Fruit fly (Drosophila melanogaster) whole organism, embryonic: ENCODE data around the gene CG17249.

Source experiments
- Atf6 ChIP-seq: fragments of 200-800 bp; sonication (Bioruptor generic); IDR thresholded peaks from 2 replicates; pipeline ENCODE4 v1.3.6; 2022; ENCODE audit warnings: missing biosample characterization, missing genetic modification characterization
- BEAF-32 ChIP-seq: fragments of 200-800 bp; sonication (Bioruptor generic); optimal IDR thresholded peaks from 3 replicates; lab custom pipeline; 2017; ENCODE audit warnings: missing biosample characterization, missing genetic modification characterization, mild to moderate bottlenecking, moderate library complexity, missing genetic modification reagents
- CG1024 ChIP-seq: fragments of 200-800 bp; sonication (Bioruptor generic); IDR thresholded peaks from 2 replicates; pipeline ENCODE4 v1.3.6; 2022; ENCODE audit warnings: missing biosample characterization, missing genetic modification characterization
- CG10267 ChIP-seq: fragments of 200-800 bp; sonication (Bioruptor generic); optimal IDR thresholded peaks from 2 replicates; lab custom pipeline; 2018; ENCODE audit warnings: missing biosample characterization, mild to moderate bottlenecking, missing genetic modification characterization, moderate library complexity
- CG13894 ChIP-seq: fragments of 200-800 bp; sonication (Bioruptor generic); optimal IDR thresholded peaks from 3 replicates; lab custom pipeline; 2018; ENCODE audit warnings: missing biosample characterization, mild to moderate bottlenecking, missing genetic modification characterization, moderate library complexity
- CG15011 ChIP-seq: fragments of 200-800 bp; sonication (Bioruptor generic); optimal IDR thresholded peaks from 3 replicates; lab custom pipeline; 2018; ENCODE audit warnings: missing biosample characterization, mild to moderate bottlenecking, missing genetic modification characterization
- CG1603 ChIP-seq: fragments of 200-800 bp; sonication (Bioruptor generic); optimal IDR thresholded peaks from 2 replicates; lab custom pipeline; 2019; ENCODE audit warnings: missing biosample characterization, mild to moderate bottlenecking, missing genetic modification characterization, moderate library complexity
- CG17328 ChIP-seq: fragments of 200-800 bp; sonication (Bioruptor generic); IDR thresholded peaks from 2 replicates; pipeline ENCODE4 v1.3.6; 2022; ENCODE audit warnings: missing biosample characterization, missing genetic modification characterization
- CG17568 ChIP-seq: fragments of 200-800 bp; sonication (Bioruptor generic); optimal IDR thresholded peaks from 2 replicates; lab custom pipeline; 2018; ENCODE audit warnings: missing biosample characterization, mild to moderate bottlenecking, missing genetic modification characterization, moderate library complexity
- CG17802 ChIP-seq: fragments of 200-800 bp; sonication (Bioruptor generic); optimal IDR thresholded peaks from 2 replicates; lab custom pipeline; 2018; ENCODE audit warnings: missing biosample characterization, mild to moderate bottlenecking, missing genetic modification characterization, moderate library complexity
- CG18476 ChIP-seq: fragments of 200-800 bp; sonication (Bioruptor generic); optimal IDR thresholded peaks from 2 replicates; lab custom pipeline; 2016; ENCODE audit warnings: missing biosample characterization, mild to moderate bottlenecking, missing genetic modification characterization
- CG2875 ChIP-seq: fragments of 200-800 bp; sonication (Bioruptor generic); optimal IDR thresholded peaks from 2 replicates; lab custom pipeline; 2017; ENCODE audit warnings: missing biosample characterization, mild to moderate bottlenecking, missing genetic modification characterization, missing genetic modification reagents
- CG31388 ChIP-seq: fragments of 200-800 bp; sonication (Bioruptor generic); optimal IDR thresholded peaks from 2 replicates; lab custom pipeline; 2016; ENCODE audit warnings: missing biosample characterization, missing genetic modification characterization
- CG3995 ChIP-seq: fragments of 200-800 bp; sonication (Bioruptor generic); optimal IDR thresholded peaks from 3 replicates; lab custom pipeline; 2016; ENCODE audit warnings: missing biosample characterization, missing genetic modification characterization
- CG43689 ChIP-seq: fragments of 200-800 bp; sonication (Bioruptor generic); IDR thresholded peaks from 2 replicates; pipeline ENCODE4 v1.3.6; 2022; ENCODE audit warnings: missing biosample characterization, missing genetic modification characterization
- CG4707 ChIP-seq: fragments of 200-800 bp; sonication (Bioruptor generic); optimal IDR thresholded peaks from 2 replicates; lab custom pipeline; 2018; ENCODE audit warnings: missing biosample characterization, mild to moderate bottlenecking, missing genetic modification characterization, moderate library complexity
- CG4820 ChIP-seq: fragments of 200-800 bp; sonication (Bioruptor generic); optimal IDR thresholded peaks from 3 replicates; lab custom pipeline; 2016; ENCODE audit warnings: missing biosample characterization, missing genetic modification characterization
- CG6683 ChIP-seq: fragments of 200-800 bp; sonication (Bioruptor generic); optimal IDR thresholded peaks from 2 replicates; lab custom pipeline; 2017; ENCODE audit warnings: missing biosample characterization, mild to moderate bottlenecking, missing genetic modification characterization, missing genetic modification reagents
- CG6689 ChIP-seq: fragments of 200-800 bp; sonication (Bioruptor generic); IDR thresholded peaks from 2 replicates; pipeline ENCODE4 v1.3.6; 2022; ENCODE audit warnings: missing biosample characterization, missing genetic modification characterization
- CG8281 ChIP-seq: fragments of 200-800 bp; sonication (Bioruptor generic); optimal IDR thresholded peaks from 2 replicates; lab custom pipeline; 2018; ENCODE audit warnings: missing biosample characterization, mild to moderate bottlenecking, missing genetic modification characterization, moderate library complexity
- CG8765 ChIP-seq: fragments of 200-800 bp; sonication (Bioruptor generic); IDR thresholded peaks from 2 replicates; pipeline ENCODE4 v1.3.6; 2022; ENCODE audit warnings: missing biosample characterization, missing genetic modification characterization
- CG9876 ChIP-seq: fragments of 200-800 bp; sonication (Bioruptor generic); optimal IDR thresholded peaks from 2 replicates; lab custom pipeline; 2016; ENCODE audit warnings: missing biosample characterization, missing genetic modification characterization
- HmgD ChIP-seq: fragments of 200-800 bp; sonication (Bioruptor generic); optimal IDR thresholded peaks from 3 replicates; lab custom pipeline; 2016; ENCODE audit warnings: missing biosample characterization, missing genetic modification characterization
- Oli ChIP-seq: fragments of 200-800 bp; sonication (Bioruptor generic); optimal IDR thresholded peaks from 2 replicates; lab custom pipeline; 2018; ENCODE audit warnings: missing biosample characterization, mild to moderate bottlenecking, missing genetic modification characterization, moderate library complexity
- Sin3A ChIP-seq: fragments of >200 bp; optimal IDR thresholded peaks from 2 replicates; lab custom pipeline; 2018
- Sry-δ ChIP-seq: fragments of 200-800 bp; sonication (Bioruptor generic); optimal IDR thresholded peaks from 2 replicates; lab custom pipeline; 2016; ENCODE audit warnings: missing biosample characterization, missing genetic modification characterization
- Usf ChIP-seq: fragments of 200-800 bp; sonication (Bioruptor generic); optimal IDR thresholded peaks from 2 replicates; lab custom pipeline; 2017; ENCODE audit warnings: missing genotype, missing biosample characterization, missing genetic modification characterization
- ab ChIP-seq: fragments of 200-800 bp; sonication (Bioruptor generic); optimal IDR thresholded peaks from 2 replicates; lab custom pipeline; 2016; ENCODE audit warnings: missing biosample characterization, missing genetic modification characterization
- bowl ChIP-seq: fragments of 200-800 bp; sonication (Bioruptor generic); IDR thresholded peaks from 2 replicates; pipeline ENCODE4 v1.3.6; 2022; ENCODE audit warnings: missing biosample characterization, missing genetic modification characterization
- dmrt11E ChIP-seq: fragments of 200-800 bp; sonication (Bioruptor generic); optimal IDR thresholded peaks from 3 replicates; lab custom pipeline; 2018; ENCODE audit warnings: missing biosample characterization, mild to moderate bottlenecking, missing genetic modification characterization, moderate library complexity
- fd3F ChIP-seq: fragments of 200-800 bp; sonication (Bioruptor generic); optimal IDR thresholded peaks from 2 replicates; lab custom pipeline; 2018; ENCODE audit warnings: missing biosample characterization, mild to moderate bottlenecking, missing genetic modification characterization, moderate library complexity
- fd96Cb ChIP-seq: fragments of 200-800 bp; sonication (Bioruptor generic); optimal IDR thresholded peaks from 2 replicates; lab custom pipeline; 2018; ENCODE audit warnings: missing biosample characterization, mild to moderate bottlenecking, missing genetic modification characterization, moderate library complexity
- grau ChIP-seq: fragments of 200-800 bp; optimal IDR thresholded peaks from 3 replicates; lab custom pipeline; 2019; ENCODE audit warnings: missing biosample characterization, mild to moderate bottlenecking, missing genetic modification characterization, moderate library complexity
- gsb-n ChIP-seq: fragments of 200-800 bp; sonication (Bioruptor generic); optimal IDR thresholded peaks from 3 replicates; lab custom pipeline; 2018; ENCODE audit warnings: missing biosample characterization, mild to moderate bottlenecking, missing genetic modification characterization
- h ChIP-seq: fragments of >200 bp; optimal IDR thresholded peaks from 2 replicates; lab custom pipeline; 2017
- ham ChIP-seq: fragments of 200-800 bp; sonication (Bioruptor generic); IDR thresholded peaks from 2 replicates; pipeline ENCODE4 v1.3.6; 2022; ENCODE audit warnings: missing biosample characterization, missing genetic modification characterization
- kay ChIP-seq: fragments of 200-800 bp; sonication (Bioruptor generic); optimal IDR thresholded peaks from 2 replicates; lab custom pipeline; 2016; ENCODE audit warnings: missing biosample characterization, missing genetic modification characterization
- lola ChIP-seq, 3 experiments: fragments of >200 bp in 2 of 3; fragments of 200-800 bp in 1 of 3; sonication (Bioruptor generic) in 1 of 3; optimal IDR thresholded peaks; 2 replicates each; lab custom pipeline; 2017 to 2019; ENCODE audit warnings: missing biosample characterization in 3 of 3, missing genetic modification characterization in 3 of 3, mild to moderate bottlenecking in 1 of 3, moderate library complexity in 1 of 3
- maf-S ChIP-seq: fragments of 200-800 bp; sonication (Bioruptor generic); optimal IDR thresholded peaks from 2 replicates; lab custom pipeline; 2016; ENCODE audit warnings: missing biosample characterization, missing genetic modification characterization
- mld ChIP-seq: fragments of 200-800 bp; sonication (Bioruptor generic); IDR thresholded peaks from 3 replicates; pipeline ENCODE4 v1.3.6; 2022; ENCODE audit warnings: missing biosample characterization, missing genetic modification characterization; ENCODE audit not compliant: partially characterized antibody
- nerfin-2 ChIP-seq: fragments of 200-800 bp; sonication (Bioruptor generic); IDR thresholded peaks from 2 replicates; pipeline ENCODE4 v1.3.6; 2022; ENCODE audit warnings: missing biosample characterization, missing genetic modification characterization; ENCODE audit not compliant: partially characterized antibody
- org-1 ChIP-seq: fragments of 200-800 bp; sonication (Bioruptor generic); optimal IDR thresholded peaks from 2 replicates; lab custom pipeline; 2017; ENCODE audit warnings: missing biosample characterization, missing genetic modification characterization
- pita ChIP-seq: fragments of 200-800 bp; sonication (Bioruptor generic); optimal IDR thresholded peaks from 2 replicates; lab custom pipeline; 2017; ENCODE audit warnings: missing biosample characterization, mild to moderate bottlenecking, missing genetic modification characterization
- salm ChIP-seq: fragments of 200-800 bp; sonication (Bioruptor generic); optimal IDR thresholded peaks from 2 replicates; lab custom pipeline; 2018; ENCODE audit warnings: missing biosample characterization, mild to moderate bottlenecking, missing genetic modification characterization
- seq ChIP-seq: fragments of 200-800 bp; sonication (Bioruptor generic); IDR thresholded peaks from 2 replicates; pipeline ENCODE4 v1.3.6; 2022; ENCODE audit warnings: missing biosample characterization, missing genetic modification characterization
- sim ChIP-seq: fragments of 200-800 bp; sonication (Bioruptor generic); IDR thresholded peaks from 2 replicates; pipeline ENCODE4 v1.3.6; 2022; ENCODE audit warnings: missing biosample characterization, missing genetic modification characterization
- sima ChIP-seq: fragments of 200-800 bp; sonication (Bioruptor generic); optimal IDR thresholded peaks from 2 replicates; lab custom pipeline; 2016; ENCODE audit warnings: missing biosample characterization, missing genetic modification characterization
- wdn ChIP-seq: fragments of 200-800 bp; sonication (Bioruptor generic); IDR thresholded peaks from 2 replicates; pipeline ENCODE4 v1.3.6; 2022; ENCODE audit warnings: missing biosample characterization, missing genetic modification characterization
- zen2 ChIP-seq: fragments of 200-800 bp; sonication (Bioruptor generic); IDR thresholded peaks from 3 replicates; pipeline ENCODE4 v1.3.6; 2022; ENCODE audit warnings: missing biosample characterization, missing genetic modification characterization; ENCODE audit not compliant: partially characterized antibody
- zfh2 ChIP-seq: fragments of 200-800 bp; sonication (Bioruptor generic); optimal IDR thresholded peaks from 2 replicates; lab custom pipeline; 2016; ENCODE audit warnings: missing biosample characterization, missing genetic modification characterization

CG17249 gene

dm6 chr3L:1644920-1645567, 2.2 kb downstream of the CG17249 start, which contains the start of the genes alphaCOP and CG13919 (continued):
- TF ChIP-seq CG6683 (GFP tag; lab: Kevin White, UChicago) (peak; percentile 82), CG17568 (no peak), CG31388 (peak; percentile 89), lola (GFP tag; optimal IDR thresholded peaks at IDR 0.05; lab: Kevin White, UChicago) (peak in 1 of 3 experiments; percentile 95), CG17328 (GFP tag; lab: Robert Waterston, UW) (peak; percentile 98), ab (GFP tag; lab: Kevin White, UChicago) (peak; percentile 90), org-1 (GFP tag; lab: Kevin White, UChicago) (peak; percentile 91), grau (peak; percentile 96), HmgD (peak; percentile 70), CG4707 (GFP tag; lab: Kevin White, UChicago) (peak; percentile 92), wdn (GFP tag; lab: Robert Waterston, UW) (peak; percentile 96), h (lab: Kevin White, UChicago) (no peak), CG1603 (peak; percentile 86), pita (GFP tag; lab: Kevin White, UChicago) (no peak), Atf6 (GFP tag; lab: Robert Waterston, UW) (peak; percentile 98), ham (peak; percentile 92), bowl (GFP tag; lab: Robert Waterston, UW) (peak; percentile 94), salm (tag; lab: Kevin White, UChicago) (peak; percentile 92), CG9876 (peak; percentile 59), sima (GFP tag; lab: Kevin White, UChicago) (peak; percentile 69), dmrt11E (tag; lab: Kevin White, UChicago) (peak; percentile 97), CG2875 (peak; percentile 89), CG13894 (tag; lab: Kevin White, UChicago) (peak; percentile 91), CG8281 (peak; percentile 82), seq (peak; percentile 96), zfh2 (GFP tag; lab: Kevin White, UChicago) (peak; percentile 93), Usf (GFP tag; lab: Kevin White, UChicago) (peak; percentile 89), nerfin-2 (no peak), BEAF-32 (GFP tag; lab: Kevin White, UChicago) (peak; percentile 50), fd3F (GFP tag; lab: Kevin White, UChicago) (peak; percentile 97), CG43689 (peak; percentile 95), Oli (peak; percentile 97), mld (GFP tag; lab: Robert Waterston, UW) (no peak), fd96Cb (peak; percentile 91), Sin3A (lab: Kevin White, UChicago) (peak; percentile 9), zen2 (GFP tag; lab: Robert Waterston, UW) (no peak), CG3995 (peak; percentile 83), CG6689 (peak; percentile 97), CG18476 (GFP tag; lab: Kevin White, UChicago) (peak; percentile 95), Sry-δ (GFP tag; lab: Kevin White, UChicago) (peak; percentile 54), CG4820 (GFP tag; lab: Kevin White, UChicago) (peak; percentile 88), CG8765 (peak; percentile 94), CG17802 (peak; percentile 75), sim (GFP tag; lab: Robert Waterston, UW) (peak; percentile 87), CG10267 (tag; lab: Kevin White, UChicago) (peak; percentile 100), gsb-n (peak; percentile 97), CG15011 (GFP tag; lab: Kevin White, UChicago) (no peak), maf-S (GFP tag; lab: Kevin White, UChicago) (peak; percentile 91), CG1024 (GFP tag; lab: Robert Waterston, UW) (peak; percentile 77), kay (peak; percentile 91)
